Fruit fly (Drosophila melanogaster) S2 (cell line): ENCODE measurements around the gene grsm.

Source experiments
- CG8478 ChIP-seq: fragments of >200 bp; optimal IDR thresholded peaks from 2 replicates; lab custom pipeline; 2018
- CTCF ChIP-seq, 2 experiments: fragments of >200 bp; optimal IDR thresholded peaks; 2 replicates each; lab custom pipeline; 2018

- no peak for TF ChIP-seq CTCF (optimal IDR thresholded peaks at IDR 0.05; lab: Kevin White, UChicago)
- no peak for TF ChIP-seq CG8478
These were observed 46.8 kb upstream of the grsm start for dm6 chr3R:13014168-13014881.
